Fruit fly (Drosophila melanogaster) whole organism, embryonic: ENCODE data around the gene CG15514.
A peak's percentile ranks its signal among the peaks of the same experiment; 100 is the strongest.

Experiments
- B-H1 ChIP-seq: fragments of 200-800 bp; sonication (Bioruptor generic); IDR thresholded peaks from 3 replicates; pipeline ENCODE4 v1.3.6; 2022; ENCODE audit warnings: missing biosample characterization, missing genetic modification characterization
- BEAF-32 ChIP-seq: fragments of 200-800 bp; sonication (Bioruptor generic); optimal IDR thresholded peaks from 3 replicates; lab custom pipeline; 2017; ENCODE audit warnings: missing biosample characterization, missing genetic modification characterization, mild to moderate bottlenecking, moderate library complexity, missing genetic modification reagents
- C15 ChIP-seq: fragments of 200-800 bp; sonication (Bioruptor generic); IDR thresholded peaks from 3 replicates; pipeline ENCODE4 v1.3.6; 2022; ENCODE audit warnings: missing biosample characterization, missing genetic modification characterization
- CG10959 ChIP-seq: fragments of 200-800 bp; sonication (Bioruptor generic); IDR thresholded peaks from 2 replicates; pipeline ENCODE4 v1.3.6; 2022; ENCODE audit warnings: missing biosample characterization, missing genetic modification characterization
- CG12104 ChIP-seq: fragments of 200-800 bp; sonication (Bioruptor generic); optimal IDR thresholded peaks from 3 replicates; lab custom pipeline; 2016; ENCODE audit warnings: missing biosample characterization, missing genetic modification characterization
- CG12219 ChIP-seq: fragments of 200-800 bp; sonication (Bioruptor generic); optimal IDR thresholded peaks from 3 replicates; lab custom pipeline; 2018; ENCODE audit warnings: missing biosample characterization, mild to moderate bottlenecking, missing genetic modification characterization
- CG13123 ChIP-seq: fragments of 200-800 bp; sonication (Bioruptor generic); optimal IDR thresholded peaks from 2 replicates; lab custom pipeline; 2016; ENCODE audit warnings: missing biosample characterization, missing genetic modification characterization
- CG13296 ChIP-seq: fragments of 200-800 bp; sonication (Bioruptor generic); optimal IDR thresholded peaks from 3 replicates; lab custom pipeline; 2018; ENCODE audit warnings: missing biosample characterization, mild to moderate bottlenecking, missing genetic modification characterization
- CG14710 ChIP-seq: fragments of 200-800 bp; sonication (Bioruptor generic); optimal IDR thresholded peaks from 3 replicates; lab custom pipeline; 2019; ENCODE audit warnings: missing biosample characterization, mild to moderate bottlenecking, missing genetic modification characterization, moderate library complexity
- CG15011 ChIP-seq: fragments of 200-800 bp; sonication (Bioruptor generic); optimal IDR thresholded peaks from 3 replicates; lab custom pipeline; 2018; ENCODE audit warnings: missing biosample characterization, mild to moderate bottlenecking, missing genetic modification characterization
- CG15479 ChIP-seq: fragments of 200-800 bp; sonication (Bioruptor generic); optimal IDR thresholded peaks from 3 replicates; lab custom pipeline; 2019; ENCODE audit warnings: missing biosample characterization, mild to moderate bottlenecking, missing genetic modification characterization, moderate library complexity
- CG17568 ChIP-seq: fragments of 200-800 bp; sonication (Bioruptor generic); optimal IDR thresholded peaks from 2 replicates; lab custom pipeline; 2018; ENCODE audit warnings: missing biosample characterization, mild to moderate bottlenecking, missing genetic modification characterization, moderate library complexity
- CG17829 ChIP-seq: fragments of 200-800 bp; optimal IDR thresholded peaks from 2 replicates; lab custom pipeline; 2019; ENCODE audit warnings: missing biosample characterization, mild to moderate bottlenecking, missing genetic modification characterization, moderate library complexity
- CG2120 ChIP-seq: fragments of 200-800 bp; sonication (Bioruptor generic); optimal IDR thresholded peaks from 3 replicates; lab custom pipeline; 2016; ENCODE audit warnings: missing biosample characterization, missing genetic modification characterization
- CG31388 ChIP-seq: fragments of 200-800 bp; sonication (Bioruptor generic); optimal IDR thresholded peaks from 2 replicates; lab custom pipeline; 2016; ENCODE audit warnings: missing biosample characterization, missing genetic modification characterization
- CG34422 ChIP-seq: fragments of 200-800 bp; sonication (Bioruptor generic); IDR thresholded peaks from 3 replicates; pipeline ENCODE4 v1.3.6; 2022; ENCODE audit warnings: missing biosample characterization, missing genetic modification characterization
- CG42726 ChIP-seq: fragments of 200-800 bp; sonication (Bioruptor generic); IDR thresholded peaks from 2 replicates; pipeline ENCODE4 v1.3.6; 2022; ENCODE audit warnings: missing biosample characterization, missing genetic modification characterization; ENCODE audit not compliant: partially characterized antibody
- CG4360 ChIP-seq: fragments of 200-800 bp; sonication (Bioruptor generic); IDR thresholded peaks from 2 replicates; pipeline ENCODE4 v1.3.6; 2022; ENCODE audit warnings: missing biosample characterization, missing genetic modification characterization
- CG4617 ChIP-seq: fragments of 200-800 bp; sonication (Bioruptor generic); optimal IDR thresholded peaks from 3 replicates; lab custom pipeline; 2016; ENCODE audit warnings: missing biosample characterization, missing genetic modification characterization, borderline replicate concordance
- CG5245 ChIP-seq: fragments of 200-800 bp; sonication (Bioruptor generic); optimal IDR thresholded peaks from 3 replicates; lab custom pipeline; 2016; ENCODE audit warnings: missing biosample characterization, missing genetic modification characterization
- CG6854 ChIP-seq: fragments of 200-800 bp; sonication (Bioruptor generic); optimal IDR thresholded peaks from 3 replicates; lab custom pipeline; 2017; ENCODE audit warnings: missing biosample characterization, mild to moderate bottlenecking, missing genetic modification characterization
- D19A ChIP-seq: fragments of 200-800 bp; optimal IDR thresholded peaks from 3 replicates; lab custom pipeline; 2019; ENCODE audit warnings: missing biosample characterization, mild to moderate bottlenecking, missing genetic modification characterization, moderate library complexity
- Dfd ChIP-seq, 2 experiments: fragments of >200 bp; optimal IDR thresholded peaks; 2 replicates each; lab custom pipeline; 2017; ENCODE audit warnings: missing biosample characterization in 2 of 2, missing genetic modification characterization in 2 of 2
- Doc2 ChIP-seq: fragments of 200-800 bp; sonication (Bioruptor generic); IDR thresholded peaks from 2 replicates; pipeline ENCODE4 v1.3.6; 2022; ENCODE audit warnings: missing biosample characterization, missing genetic modification characterization
- E2f1 ChIP-seq: fragments of 200-800 bp; sonication (Bioruptor generic); IDR thresholded peaks from 2 replicates; pipeline ENCODE4 v1.3.6; 2022; ENCODE audit warnings: missing biosample characterization, missing genetic modification characterization
- HLHmδ ChIP-seq: fragments of 200-800 bp; sonication (Bioruptor generic); optimal IDR thresholded peaks from 2 replicates; lab custom pipeline; 2018; ENCODE audit warnings: missing biosample characterization, mild to moderate bottlenecking, missing genetic modification characterization, moderate library complexity
- Jarid2 ChIP-seq: fragments of 200-800 bp; sonication (Bioruptor generic); optimal IDR thresholded peaks from 3 replicates; lab custom pipeline; 2017; ENCODE audit warnings: mild to moderate bottlenecking, missing biosample characterization, missing genetic modification reagents, missing genetic modification characterization
- NC2α ChIP-seq: fragments of 200-800 bp; sonication (Bioruptor generic); optimal IDR thresholded peaks from 2 replicates; lab custom pipeline; 2016; ENCODE audit warnings: missing biosample characterization, missing genetic modification characterization
- Neu2 ChIP-seq: fragments of 200-800 bp; sonication (Bioruptor generic); optimal IDR thresholded peaks from 3 replicates; lab custom pipeline; 2016; ENCODE audit warnings: missing biosample characterization, missing genetic modification characterization, borderline replicate concordance
- NfI ChIP-seq: fragments of 200-800 bp; sonication (Bioruptor generic); optimal IDR thresholded peaks from 3 replicates; lab custom pipeline; 2018; ENCODE audit warnings: missing biosample characterization, mild to moderate bottlenecking, missing genetic modification characterization, moderate library complexity
- Pdp1 ChIP-seq, 2 experiments: fragments of 200-800 bp; sonication (Bioruptor generic); optimal IDR thresholded peaks; 3 replicates each; lab custom pipeline; 2016; ENCODE audit warnings: missing biosample characterization in 2 of 2, missing genetic modification characterization in 2 of 2, mild to moderate bottlenecking in 1 of 2, moderate library complexity in 1 of 2
- Rfx ChIP-seq: fragments of 200-800 bp; sonication (Bioruptor generic); IDR thresholded peaks from 2 replicates; pipeline ENCODE4 v1.3.6; 2022; ENCODE audit warnings: missing biosample characterization, missing genetic modification characterization
- Tbp ChIP-seq: fragments of >200 bp; optimal IDR thresholded peaks from 2 replicates; lab custom pipeline; 2018; ENCODE audit warnings: missing biosample characterization, missing genetic modification characterization
- da ChIP-seq: fragments of 200-800 bp; sonication (Bioruptor generic); optimal IDR thresholded peaks from 2 replicates; lab custom pipeline; 2016; ENCODE audit warnings: missing biosample characterization, missing genetic modification characterization
- dmrt11E ChIP-seq: fragments of 200-800 bp; sonication (Bioruptor generic); optimal IDR thresholded peaks from 3 replicates; lab custom pipeline; 2018; ENCODE audit warnings: missing biosample characterization, mild to moderate bottlenecking, missing genetic modification characterization, moderate library complexity
- ewg ChIP-seq: fragments of 200-800 bp; sonication (Bioruptor generic); optimal IDR thresholded peaks from 3 replicates; lab custom pipeline; 2017; ENCODE audit warnings: mild to moderate bottlenecking, missing biosample characterization, missing genetic modification reagents, missing genetic modification characterization
- fd102C ChIP-seq: fragments of 200-800 bp; sonication (Bioruptor generic); optimal IDR thresholded peaks from 2 replicates; lab custom pipeline; 2018; ENCODE audit warnings: missing biosample characterization, mild to moderate bottlenecking, missing genetic modification characterization, moderate library complexity
- gce ChIP-seq: fragments of 200-800 bp; sonication (Bioruptor generic); IDR thresholded peaks from 3 replicates; pipeline ENCODE4 v1.3.6; 2022; ENCODE audit warnings: missing biosample characterization, missing genetic modification characterization
- gsb-n ChIP-seq: fragments of 200-800 bp; sonication (Bioruptor generic); optimal IDR thresholded peaks from 3 replicates; lab custom pipeline; 2018; ENCODE audit warnings: missing biosample characterization, mild to moderate bottlenecking, missing genetic modification characterization
- h ChIP-seq: fragments of >200 bp; optimal IDR thresholded peaks from 2 replicates; lab custom pipeline; 2017
- hb ChIP-seq: fragments of 200-800 bp; sonication (Bioruptor generic); IDR thresholded peaks from 3 replicates; pipeline ENCODE4 v1.3.6; 2022; ENCODE audit warnings: missing biosample characterization, missing genetic modification characterization; ENCODE audit not compliant: partially characterized antibody
- mirr ChIP-seq: fragments of 200-800 bp; sonication (Bioruptor generic); optimal IDR thresholded peaks from 3 replicates; lab custom pipeline; 2018; ENCODE audit warnings: missing biosample characterization, mild to moderate bottlenecking, missing genetic modification characterization
- p53 ChIP-seq: fragments of 200-800 bp; sonication (Bioruptor generic); optimal IDR thresholded peaks from 2 replicates; lab custom pipeline; 2016; ENCODE audit warnings: missing biosample characterization, missing genetic modification characterization
- pita ChIP-seq: fragments of 200-800 bp; sonication (Bioruptor generic); optimal IDR thresholded peaks from 2 replicates; lab custom pipeline; 2017; ENCODE audit warnings: missing biosample characterization, mild to moderate bottlenecking, missing genetic modification characterization
- sima ChIP-seq: fragments of 200-800 bp; sonication (Bioruptor generic); optimal IDR thresholded peaks from 2 replicates; lab custom pipeline; 2016; ENCODE audit warnings: missing biosample characterization, missing genetic modification characterization
- slp2 ChIP-seq: fragments of 200-800 bp; sonication (Bioruptor generic); optimal IDR thresholded peaks from 2 replicates; lab custom pipeline; 2016; ENCODE audit warnings: missing biosample characterization, missing genetic modification characterization
- sqz ChIP-seq: fragments of 200-800 bp; sonication (Bioruptor generic); optimal IDR thresholded peaks from 3 replicates; lab custom pipeline; 2018; ENCODE audit warnings: missing biosample characterization, mild to moderate bottlenecking, missing genetic modification characterization
- zen2 ChIP-seq: fragments of 200-800 bp; sonication (Bioruptor generic); IDR thresholded peaks from 3 replicates; pipeline ENCODE4 v1.3.6; 2022; ENCODE audit warnings: missing biosample characterization, missing genetic modification characterization; ENCODE audit not compliant: partially characterized antibody

CG15514 gene

dm6 chr3R:29869350-29869688, 8.0 kb upstream of the CG15514 start, which contains the start of gene CG34133 (continued):
- peak; percentile 45; the same call in 1 of the 3 replicates for TF ChIP-seq CG34422 (GFP tag; lab: Robert Waterston, UW)
- TF ChIP-seq sqz (GFP tag; lab: Kevin White, UChicago): no peak
- no peak for TF ChIP-seq CG2120 (GFP tag; lab: Kevin White, UChicago)
- TF ChIP-seq CG5245 (GFP tag; lab: Kevin White, UChicago): no peak
- TF ChIP-seq E2f1: no peak
- no peak for TF ChIP-seq sima
- no peak for TF ChIP-seq HLHmδ (GFP tag; lab: Kevin White, UChicago)
- TF ChIP-seq CG6854 (GFP tag; lab: Kevin White, UChicago): no peak
- no peak for TF ChIP-seq C15 (GFP tag; lab: Robert Waterston, UW)
- TF ChIP-seq B-H1 (GFP tag; lab: Robert Waterston, UW): no peak
- no peak for TF ChIP-seq Dfd (GFP tag; optimal IDR thresholded peaks at IDR 0.05; lab: Kevin White, UChicago)
- peak in 1 of 2 experiments; percentile 63 for TF ChIP-seq Pdp1 (GFP tag; optimal IDR thresholded peaks at IDR 0.05; lab: Kevin White, UChicago)
- TF ChIP-seq CG31388 (GFP tag; lab: Kevin White, UChicago): no peak
- TF ChIP-seq CG12219 (GFP tag; lab: Kevin White, UChicago): no peak
- no peak for TF ChIP-seq slp2 (GFP tag; lab: Kevin White, UChicago)
- peak; percentile 39 for TF ChIP-seq CG4617 (GFP tag; lab: Kevin White, UChicago)
- no peak for TF ChIP-seq BEAF-32 (GFP tag; lab: Kevin White, UChicago)
- TF ChIP-seq CG12104 (GFP tag; lab: Kevin White, UChicago): no peak
- peak; percentile 17 for TF ChIP-seq CG14710 (tag; lab: Kevin White, UChicago)
- TF ChIP-seq Tbp (GFP tag; lab: Kevin White, UChicago): no peak
- TF ChIP-seq CG42726 (GFP tag; lab: Robert Waterston, UW): 0 out of 2 replicates have a peak, but pooled peaks have one; percentile 64
- TF ChIP-seq Doc2: no peak
- 0 out of 3 replicates have a peak, but pooled peaks have one; percentile 3 for TF ChIP-seq zen2 (GFP tag; lab: Robert Waterston, UW)
- TF ChIP-seq Rfx (GFP tag; lab: Robert Waterston, UW): no peak
- TF ChIP-seq CG10959 (GFP tag; lab: Robert Waterston, UW): no peak
- TF ChIP-seq ewg (GFP tag; lab: Kevin White, UChicago): no peak
- no peak for TF ChIP-seq CG13296 (GFP tag; lab: Kevin White, UChicago)
- no peak for TF ChIP-seq NfI
- no peak for TF ChIP-seq gce (GFP tag; lab: Robert Waterston, UW)
- TF ChIP-seq gsb-n: no peak
- no peak for TF ChIP-seq D19A (tag; lab: Kevin White, UChicago)
- no peak for TF ChIP-seq hb (GFP tag; lab: Robert Waterston, UW)
- no peak for TF ChIP-seq h (lab: Kevin White, UChicago)
- TF ChIP-seq dmrt11E: no peak
- TF ChIP-seq CG17829 (tag; lab: Kevin White, UChicago): no peak
- no peak for TF ChIP-seq da
- TF ChIP-seq p53 (GFP tag; lab: Kevin White, UChicago): no peak
- peak; percentile 7 for TF ChIP-seq Neu2 (GFP tag; lab: Kevin White, UChicago)
- TF ChIP-seq CG17568 (GFP tag; lab: Kevin White, UChicago): no peak
- TF ChIP-seq Jarid2 (GFP tag; lab: Kevin White, UChicago): no peak
- TF ChIP-seq mirr (GFP tag; lab: Kevin White, UChicago): no peak
- TF ChIP-seq CG13123: no peak
- TF ChIP-seq CG15479: no peak
- no peak for TF ChIP-seq CG15011 (GFP tag; lab: Kevin White, UChicago)
- no peak for TF ChIP-seq fd102C (GFP tag; lab: Kevin White, UChicago)
- peak; percentile 83 for TF ChIP-seq CG4360
- TF ChIP-seq NC2α (GFP tag; lab: Kevin White, UChicago): no peak
- no peak for TF ChIP-seq pita (GFP tag; lab: Kevin White, UChicago)
- TF ChIP-seq, all 482 proteins: peak for 12
